Worm (Caenorhabditis elegans): ENCODE measurements around the gene mltn-13.
A peak's percentile ranks its signal among the peaks of the same experiment; 100 is the strongest.

Gene mltn-13

ce11 chrX:4464367-4464766 lies 16.2 kb upstream of the mltn-13 start:
- TF ChIP-seq fkh-10 (GFP tag; optimal IDR thresholded peaks at IDR 0.05) = no peak
- no peak for TF ChIP-seq gmeb-2 (tag; optimal IDR thresholded peaks at IDR 0.05)
- no peak for TF ChIP-seq syd-9 (tag; optimal IDR thresholded peaks at IDR 0.05)
- no peak for TF ChIP-seq pat-9 (tag; optimal IDR thresholded peaks at IDR 0.05)
- TF ChIP-seq nfya-1 (tag; optimal IDR thresholded peaks at IDR 0.05) = no peak
- TF ChIP-seq pha-2 (tag; optimal IDR thresholded peaks at IDR 0.05) = no peak
- no peak for TF ChIP-seq ceh-34 (tag; optimal IDR thresholded peaks at IDR 0.05)
- TF ChIP-seq pqm-1 (tag; optimal IDR thresholded peaks at IDR 0.05) = no peak
- no peak for TF ChIP-seq ets-4 (tag; optimal IDR thresholded peaks at IDR 0.05)
- no peak for TF ChIP-seq nhr-232 (tag; optimal IDR thresholded peaks at IDR 0.05)
- TF ChIP-seq hlh-13 (GFP tag; optimal IDR thresholded peaks at IDR 0.05) = no peak
- no peak for TF ChIP-seq K09A11.1 (tag; optimal IDR thresholded peaks at IDR 0.05; ENCODE audit: insufficient read depth)
- no peak for TF ChIP-seq dve-1 (tag; optimal IDR thresholded peaks at IDR 0.05)
- TF ChIP-seq elt-4 (tag; optimal IDR thresholded peaks at IDR 0.05) = no peak
- TF ChIP-seq lin-11 (tag; optimal IDR thresholded peaks at IDR 0.05) = no peak
- no peak for TF ChIP-seq hlh-6 (tag; optimal IDR thresholded peaks at IDR 0.05)
- TF ChIP-seq K02D7.2 (tag; optimal IDR thresholded peaks at IDR 0.05) = no peak

- TF ChIP-seq unc-42 (tag; optimal IDR thresholded peaks at IDR 0.05) (peak; percentile 7), hlh-30 (tag; optimal IDR thresholded peaks at IDR 0.05; ENCODE audit: insufficient read depth) (peak; percentile 61), syd-9 (tag; optimal IDR thresholded peaks at IDR 0.05) (no peak), pax-1 (tag; optimal IDR thresholded peaks at IDR 0.05) (peak; percentile 75), nfya-1 (tag; optimal IDR thresholded peaks at IDR 0.05) (peak; percentile 18), dmd-4 (tag; optimal IDR thresholded peaks at IDR 0.05; ENCODE audit: borderline replicate concordance) (no peak), dve-1 (tag; optimal IDR thresholded peaks at IDR 0.05) (no peak), ceh-31 (tag; optimal IDR thresholded peaks at IDR 0.05) (peak; percentile 9), ceh-6 (GFP tag; optimal IDR thresholded peaks at IDR 0.05) (no peak), pqm-1 (tag; optimal IDR thresholded peaks at IDR 0.05) (no peak), eyg-1 (tag; optimal IDR thresholded peaks at IDR 0.05) (no peak), ceh-14 (tag; optimal IDR thresholded peaks at IDR 0.05) (peak; percentile 12)
These were observed 14.2 kb upstream of the mltn-13 start, which contains the start of gene atg-16.1 for ce11 chrX:4462390-4462789. Gene atg-16.1, minus strand, starts transcription at chrX:4462465.

- TF ChIP-seq sdc-2 (tag; optimal IDR thresholded peaks at IDR 0.05) = peak; percentile 69
- no peak for TF ChIP-seq ceh-6 (GFP tag; optimal IDR thresholded peaks at IDR 0.05)
- TF ChIP-seq tbx-2 (tag; optimal IDR thresholded peaks at IDR 0.05) = peak; percentile 29
- TF ChIP-seq hlh-8 (tag; optimal IDR thresholded peaks at IDR 0.05) = no peak
- peak; percentile 61 for TF ChIP-seq nfya-1 (tag; optimal IDR thresholded peaks at IDR 0.05)
- TF ChIP-seq gmeb-2 (tag; optimal IDR thresholded peaks at IDR 0.05) = no peak
- no peak for TF ChIP-seq npax-4 (tag; optimal IDR thresholded peaks at IDR 0.05)
- peak; percentile 33 for TF ChIP-seq rnt-1 (tag; optimal IDR thresholded peaks at IDR 0.05)
- TF ChIP-seq ceh-2 (tag; optimal IDR thresholded peaks at IDR 0.05) = peak; percentile 32
- peak; percentile 35 for TF ChIP-seq unc-42 (tag; optimal IDR thresholded peaks at IDR 0.05)
- no peak for TF ChIP-seq Y22D7AL.16 (tag; optimal IDR thresholded peaks at IDR 0.05)
- peak; percentile 1 for TF ChIP-seq ceh-14 (tag; optimal IDR thresholded peaks at IDR 0.05)
- TF ChIP-seq elt-2 (tag; optimal IDR thresholded peaks at IDR 0.05) = peak; percentile 55
- TF ChIP-seq pha-2 (tag; optimal IDR thresholded peaks at IDR 0.05) = peak; percentile 0
- TF ChIP-seq unc-55 (GFP tag; optimal IDR thresholded peaks at IDR 0.05) = peak; percentile 41
- no peak for TF ChIP-seq pag-3 (tag; optimal IDR thresholded peaks at IDR 0.05; ENCODE audit: borderline replicate concordance)
- TF ChIP-seq hlh-30 (tag; optimal IDR thresholded peaks at IDR 0.05; ENCODE audit: insufficient read depth) = peak; percentile 18
- TF ChIP-seq ceh-34 (tag; optimal IDR thresholded peaks at IDR 0.05) = peak; percentile 18
- no peak for TF ChIP-seq nhr-11 (tag; optimal IDR thresholded peaks at IDR 0.05)
- TF ChIP-seq sox-4 (tag; optimal IDR thresholded peaks at IDR 0.05) = no peak
- TF ChIP-seq ceh-9 (tag; optimal IDR thresholded peaks at IDR 0.05) = no peak
- no peak for TF ChIP-seq lin-11 (tag; optimal IDR thresholded peaks at IDR 0.05)
- TF ChIP-seq mec-3 (tag; optimal IDR thresholded peaks at IDR 0.05; ENCODE audit: borderline replicate concordance) = no peak
- TF ChIP-seq ceh-31 (tag; optimal IDR thresholded peaks at IDR 0.05) = peak; percentile 73
- TF ChIP-seq ceh-48 (tag; optimal IDR thresholded peaks at IDR 0.05) = peak; percentile 100
- peak; percentile 4 for TF ChIP-seq ceh-18 (tag; optimal IDR thresholded peaks at IDR 0.05)
These were observed 9.7 kb upstream of the mltn-13 start, which contains the start of gene aps-2 for ce11 chrX:4457853-4458322. Gene aps-2, plus strand, starts transcription at chrX:4458272.

Data from whole organism, late embryonic.